Fruit fly (Drosophila melanogaster): ENCODE measurements around the gene CG43391.
A peak's percentile ranks its signal among the peaks of the same experiment; 100 is the strongest.

Gene CG43391

DNA sequence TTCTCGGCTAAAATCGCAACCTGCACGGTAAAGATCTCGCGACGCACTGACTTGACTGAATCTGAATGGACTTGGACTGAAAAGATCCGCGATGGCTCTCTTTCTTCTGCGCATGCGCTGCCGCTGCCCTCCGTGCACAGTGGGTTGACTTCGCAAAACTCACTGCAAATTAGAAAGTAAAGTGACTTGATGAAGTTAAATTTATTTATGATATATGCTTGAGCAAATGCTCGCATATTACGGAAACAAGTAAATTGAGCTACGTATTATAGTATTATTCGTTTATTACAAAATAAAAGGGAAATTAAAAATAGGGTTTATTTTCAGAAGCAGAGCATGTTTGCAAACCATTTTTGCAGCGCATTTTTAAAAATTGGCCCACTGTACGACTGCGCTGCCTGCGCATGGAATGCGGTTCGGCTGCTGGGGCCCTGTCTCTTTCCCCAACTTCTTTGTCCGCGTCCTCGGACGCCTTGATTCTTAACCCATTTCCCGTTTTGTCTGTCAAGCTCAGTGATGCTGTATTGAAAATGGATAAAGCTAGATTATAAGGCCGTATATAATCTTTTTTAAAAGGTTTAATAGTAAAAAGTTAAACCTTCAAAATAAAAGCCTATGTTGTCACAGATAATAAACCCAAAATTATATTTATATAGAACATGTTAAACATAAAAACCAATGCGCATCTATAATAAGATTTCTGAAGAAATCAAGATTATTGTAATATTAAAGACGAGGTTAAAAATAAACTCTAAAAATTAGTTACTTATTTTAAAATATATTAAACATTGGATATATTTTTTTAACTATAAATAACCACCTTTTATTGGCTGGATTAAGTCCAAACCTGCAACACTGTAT, 7.1 kb upstream of the CG43391 start, which contains the start of gene rt (continued):
- TF ChIP-seq Mrtf (GFP tag; IDR thresholded peaks at IDR 0.05), result peak; percentile 30; the same call in 1 of the 3 replicates
- peak; percentile 56 for TF ChIP-seq CG15696 (tag; optimal IDR thresholded peaks at IDR 0.05)
- no peak for TF ChIP-seq CG8478 (optimal IDR thresholded peaks at IDR 0.05)
- TF ChIP-seq nau (GFP tag; optimal IDR thresholded peaks at IDR 0.05), result peak; percentile 33
- peak; percentile 46 for TF ChIP-seq CG12219 (GFP tag; optimal IDR thresholded peaks at IDR 0.05)
- TF ChIP-seq ken (GFP tag; IDR thresholded peaks at IDR 0.05), result peak; percentile 44; the same call in 1 of the 3 replicates
- TF ChIP-seq Fer3 (tag; optimal IDR thresholded peaks at IDR 0.05), result peak; percentile 22
- peak; percentile 59 for TF ChIP-seq CG12391 (tag; optimal IDR thresholded peaks at IDR 0.05)
- TF ChIP-seq knrl (GFP tag; IDR thresholded peaks at IDR 0.05; ENCODE audit: partially characterized antibody), result 0 out of 3 replicates have a peak, but pooled peaks have one; percentile 19
- TF ChIP-seq CG13775 (GFP tag; optimal IDR thresholded peaks at IDR 0.05), result peak; percentile 53
- TF ChIP-seq CG9797 (GFP tag; optimal IDR thresholded peaks at IDR 0.05), result no peak
- 0 out of 4 replicates have a peak, but pooled peaks have one; percentile 29 for TF ChIP-seq chinmo (GFP tag; IDR thresholded peaks at IDR 0.05; ENCODE audit: partially characterized antibody)
- peak; percentile 40 for TF ChIP-seq kni (GFP tag; optimal IDR thresholded peaks at IDR 0.05)
- peak; percentile 58 for TF ChIP-seq CG30403 (GFP tag; optimal IDR thresholded peaks at IDR 0.05)
- TF ChIP-seq crc (GFP tag; optimal IDR thresholded peaks at IDR 0.05), result no peak
- peak; percentile 28 for TF ChIP-seq CG3281 (GFP tag; optimal IDR thresholded peaks at IDR 0.05)
- peak; percentile 35 for TF ChIP-seq az2 (GFP tag; optimal IDR thresholded peaks at IDR 0.05)
- TF ChIP-seq CG10209 (GFP tag; optimal IDR thresholded peaks at IDR 0.05), result peak; percentile 18
- TF ChIP-seq CG4424 (GFP tag; optimal IDR thresholded peaks at IDR 0.05), result peak; percentile 66
- TF ChIP-seq ase (GFP tag; IDR thresholded peaks at IDR 0.05), result 0 out of 3 replicates have a peak, but pooled peaks have one; percentile 47
- no peak for TF ChIP-seq prd (optimal IDR thresholded peaks at IDR 0.05)
- TF ChIP-seq prd (GFP tag; IDR thresholded peaks at IDR 0.05), result peak; percentile 61; the same call in 2 of the 3 replicates
- peak; percentile 32 for TF ChIP-seq CG12659 (GFP tag; optimal IDR thresholded peaks at IDR 0.05)
- peak; percentile 26; the same call in 1 of the 3 replicates for TF ChIP-seq B-H1 (GFP tag; IDR thresholded peaks at IDR 0.05)
- peak; percentile 48 for TF ChIP-seq CG4820 (GFP tag; optimal IDR thresholded peaks at IDR 0.05)
- TF ChIP-seq CG12236 (GFP tag; optimal IDR thresholded peaks at IDR 0.05), result no peak
- peak; percentile 15 for TF ChIP-seq lab (GFP tag; optimal IDR thresholded peaks at IDR 0.05)
- peak; percentile 37 for TF ChIP-seq CG8359 (GFP tag; optimal IDR thresholded peaks at IDR 0.05; ENCODE audit: borderline replicate concordance)
- peak; percentile 61 for TF ChIP-seq trem (tag; optimal IDR thresholded peaks at IDR 0.05)
- peak; percentile 88 for TF ChIP-seq row (GFP tag; IDR thresholded peaks at IDR 0.05)
- TF ChIP-seq E2f2 (GFP tag; IDR thresholded peaks at IDR 0.05), result peak; percentile 31; the same call in 1 of the 2 replicates
- TF ChIP-seq wor (GFP tag; IDR thresholded peaks at IDR 0.05), result peak; percentile 42; the same call in 1 of the 2 replicates
- 0 out of 2 replicates have a peak, but pooled peaks have one; percentile 27 for TF ChIP-seq CG32772 (GFP tag; IDR thresholded peaks at IDR 0.05)
- TF ChIP-seq Sox102F (GFP tag; optimal IDR thresholded peaks at IDR 0.05), result peak; percentile 41
- peak; percentile 24 for TF ChIP-seq Asciz (GFP tag; optimal IDR thresholded peaks at IDR 0.05)
- TF ChIP-seq CG14441 (GFP tag; IDR thresholded peaks at IDR 0.05), result no peak
- peak; percentile 67 for TF ChIP-seq zfh1 (GFP tag; IDR thresholded peaks at IDR 0.05)
- TF ChIP-seq Ada2b (GFP tag; IDR thresholded peaks at IDR 0.05), result 0 out of 2 replicates have a peak, but pooled peaks have one; percentile 32
- TF ChIP-seq CG2199 (GFP tag; IDR thresholded peaks at IDR 0.05), result 0 out of 3 replicates have a peak, but pooled peaks have one; percentile 67
- TF ChIP-seq CG4707 (GFP tag; optimal IDR thresholded peaks at IDR 0.05), result peak; percentile 97
- peak; percentile 70 for TF ChIP-seq CoRest (tag; optimal IDR thresholded peaks at IDR 0.05)
- peak; percentile 78 for TF ChIP-seq phol (tag; optimal IDR thresholded peaks at IDR 0.05)
- TF ChIP-seq unpg (GFP tag; optimal IDR thresholded peaks at IDR 0.05), result peak; percentile 71
- TF ChIP-seq CG11696 (GFP tag; IDR thresholded peaks at IDR 0.05), result no peak
- TF ChIP-seq CG4404 (GFP tag; IDR thresholded peaks at IDR 0.05), result peak; percentile 44
- peak; percentile 60 for TF ChIP-seq gsb-n (tag; optimal IDR thresholded peaks at IDR 0.05)
- TF ChIP-seq Max (GFP tag; optimal IDR thresholded peaks at IDR 0.05), result peak; percentile 29
- TF ChIP-seq lbe (GFP tag; optimal IDR thresholded peaks at IDR 0.05), result peak; percentile 26
